Worm (Caenorhabditis elegans) whole organism, L4 larva: ENCODE measurements around the gene hrg-1.

Source experiments
- F10B5.3 ChIP-seq: sonication (generic microtip); optimal IDR thresholded peaks from 2 replicates; lab custom pipeline; 2016; ENCODE audit warnings: mild to moderate bottlenecking, missing genetic modification characterization, missing compliant biosample characterization
- F37D6.2 ChIP-seq: sonication (generic microtip); optimal IDR thresholded peaks from 2 replicates; lab custom pipeline; 2016; ENCODE audit warnings: mild to moderate bottlenecking, missing genetic modification characterization, missing compliant biosample characterization
- R02D3.7 ChIP-seq: fragments of 150-350 bp; sonication (generic microtip); optimal IDR thresholded peaks from 3 replicates; lab custom pipeline; 2014; ENCODE audit warnings: missing biosample characterization, missing genetic modification characterization
- Y105C5A.15 ChIP-seq: fragments of 200-800 bp; sonication (Bioruptor generic); IDR thresholded peaks from 2 replicates; pipeline ENCODE4 v1.3.6; 2022; ENCODE audit warnings: missing genetic modification characterization, missing compliant biosample characterization
- attf-4 ChIP-seq: sonication (generic microtip); optimal IDR thresholded peaks from 3 replicates; lab custom pipeline; 2017; ENCODE audit warnings: missing biosample characterization, missing genetic modification characterization
- ceh-20 ChIP-seq: fragments of 200-800 bp; sonication (Bioruptor generic); IDR thresholded peaks from 2 replicates; pipeline ENCODE4 v1.3.6; 2022; ENCODE audit warnings: missing genetic modification reagents, missing genetic modification characterization, missing compliant biosample characterization
- ceh-28 ChIP-seq: fragments of 150-350 bp; optimal IDR thresholded peaks from 2 replicates; lab custom pipeline; 2014; ENCODE audit warnings: missing biosample characterization, missing genetic modification reagents, missing genetic modification characterization
- ceh-32 ChIP-seq: sonication (generic microtip); optimal IDR thresholded peaks from 2 replicates; lab custom pipeline; 2016; ENCODE audit warnings: mild to moderate bottlenecking, missing genetic modification characterization, missing compliant biosample characterization; ENCODE audit not compliant: poor library complexity
- ceh-44 ChIP-seq: fragments of 200-800 bp; sonication (Bioruptor generic); IDR thresholded peaks from 2 replicates; pipeline ENCODE4 v1.3.6; 2022; ENCODE audit warnings: missing genetic modification reagents, missing genetic modification characterization, missing compliant biosample characterization
- ceh-62 ChIP-seq: sonication (generic microtip); optimal IDR thresholded peaks from 2 replicates; lab custom pipeline; 2017; ENCODE audit warnings: missing biosample characterization, missing genetic modification characterization
- ces-1 ChIP-seq: fragments of 150-350 bp; sonication (generic microtip); optimal IDR thresholded peaks from 4 replicates; lab custom pipeline; 2014; ENCODE audit warnings: missing biosample characterization, missing genetic modification reagents, missing genetic modification characterization
- cey-2 ChIP-seq: sonication (generic microtip); optimal IDR thresholded peaks from 3 replicates; lab custom pipeline; 2017; ENCODE audit warnings: missing genetic modification characterization, mild to moderate bottlenecking, missing compliant biosample characterization, antibody characterized with exemption, borderline replicate concordance; ENCODE audit not compliant: insufficient read depth
- daf-19 ChIP-seq: fragments of 200-800 bp; sonication (Bioruptor generic); conservative IDR thresholded peaks from 2 replicates; pipeline ENCODE4 v1.3.6; 2022; ENCODE audit warnings: missing genetic modification characterization, missing compliant biosample characterization
- daf-8 ChIP-seq: fragments of 200-800 bp; sonication (Bioruptor generic); IDR thresholded peaks from 2 replicates; pipeline ENCODE4 v1.3.6; 2022; ENCODE audit warnings: missing genetic modification characterization, missing compliant biosample characterization
- dmd-6 ChIP-seq: fragments of 200-800 bp; sonication (Bioruptor generic); IDR thresholded peaks from 2 replicates; pipeline ENCODE4 v1.3.6; 2022; ENCODE audit warnings: missing genetic modification reagents, missing genetic modification characterization, missing compliant biosample characterization
- dmd-8 ChIP-seq: fragments of 200-800 bp; sonication (Bioruptor generic); IDR thresholded peaks from 2 replicates; pipeline ENCODE4 v1.3.6; 2022; ENCODE audit warnings: missing genetic modification characterization, missing compliant biosample characterization
- dmd-9 ChIP-seq: fragments of 200-800 bp; sonication (Bioruptor generic); IDR thresholded peaks from 2 replicates; pipeline ENCODE4 v1.3.6; 2022; ENCODE audit warnings: missing genetic modification reagents, missing genetic modification characterization, missing compliant biosample characterization
- dpl-1 ChIP-seq: fragments of 150-350 bp; optimal IDR thresholded peaks from 2 replicates; lab custom pipeline; 2014; ENCODE audit warnings: missing biosample characterization, missing genetic modification reagents, missing genetic modification characterization
- duxl-1 ChIP-seq: sonication (generic microtip); optimal IDR thresholded peaks from 2 replicates; lab custom pipeline; 2016; ENCODE audit warnings: mild to moderate bottlenecking, missing genetic modification characterization, moderate library complexity, missing compliant biosample characterization; ENCODE audit not compliant: poor library complexity
- egl-27 ChIP-seq: sonication (generic microtip); optimal IDR thresholded peaks from 3 replicates; lab custom pipeline; 2017; ENCODE audit warnings: missing biosample characterization, missing genetic modification reagents, missing genetic modification characterization
- hlh-11 ChIP-seq: fragments of 200-800 bp; sonication (Bioruptor generic); optimal IDR thresholded peaks from 2 replicates; lab custom pipeline; 2018; ENCODE audit warnings: mild to moderate bottlenecking, missing genetic modification characterization, missing compliant biosample characterization
- hmg-1.1 ChIP-seq: fragments of 200-800 bp; sonication (Bioruptor generic); IDR thresholded peaks from 2 replicates; pipeline ENCODE4 v1.3.6; 2022; ENCODE audit warnings: missing genetic modification reagents, missing genetic modification characterization, missing compliant biosample characterization
- jun-1 ChIP-seq: fragments of 150-350 bp; optimal IDR thresholded peaks from 2 replicates; lab custom pipeline; 2014; ENCODE audit warnings: missing biosample characterization, missing genetic modification reagents, missing genetic modification characterization
- lin-38 ChIP-seq: fragments of 200-800 bp; sonication (Bioruptor generic); IDR thresholded peaks from 2 replicates; pipeline ENCODE4 v1.3.6; 2022; ENCODE audit warnings: missing genetic modification reagents, missing genetic modification characterization, missing compliant biosample characterization
- lin-39 ChIP-seq: fragments of 150-350 bp; optimal IDR thresholded peaks from 2 replicates; lab custom pipeline; 2014; ENCODE audit warnings: missing biosample characterization, missing genetic modification reagents, missing genetic modification characterization
- lir-3 ChIP-seq: sonication (generic microtip); optimal IDR thresholded peaks from 2 replicates; lab custom pipeline; 2016; ENCODE audit warnings: mild to moderate bottlenecking, missing genetic modification characterization, missing compliant biosample characterization
- lsy-2 ChIP-seq, 2 experiments: fragments of 150-350 bp in 1 of 2; sonication (generic microtip) in 1 of 2; optimal IDR thresholded peaks; 2 replicates each; lab custom pipeline; 2014 to 2017; ENCODE audit warnings: missing biosample characterization in 2 of 2, missing genetic modification characterization in 2 of 2
- madf-5 ChIP-seq, 2 experiments: fragments of 200-800 bp; sonication (Bioruptor generic); IDR thresholded peaks; 2 replicates each; pipeline ENCODE4 v1.3.6; 2022; ENCODE audit warnings: missing compliant biosample characterization in 2 of 2, missing genetic modification characterization in 2 of 2
- madf-9 ChIP-seq: fragments of 200-800 bp; sonication (Bioruptor generic); conservative IDR thresholded peaks from 2 replicates; pipeline ENCODE4 v1.3.6; 2022; ENCODE audit warnings: missing genetic modification reagents, missing genetic modification characterization, missing compliant biosample characterization
- mep-1 ChIP-seq: fragments of 150-350 bp; sonication (generic microtip); optimal IDR thresholded peaks from 3 replicates; lab custom pipeline; 2014; ENCODE audit warnings: missing biosample characterization, missing genetic modification characterization
- mes-2 ChIP-seq: sonication (generic microtip); optimal IDR thresholded peaks from 2 replicates; lab custom pipeline; 2016; ENCODE audit warnings: missing genotype, mild to moderate bottlenecking, missing genetic modification characterization, missing compliant biosample characterization; ENCODE audit not compliant: poor library complexity, severe bottlenecking
- mxl-2 ChIP-seq: fragments of 200-800 bp; sonication (Bioruptor generic); conservative IDR thresholded peaks from 2 replicates; pipeline ENCODE4 v1.3.6; 2022; ENCODE audit warnings: missing genetic modification reagents, missing genetic modification characterization, missing compliant biosample characterization
- nhr-10 ChIP-seq: fragments of 150-350 bp; optimal IDR thresholded peaks from 2 replicates; lab custom pipeline; 2014; ENCODE audit warnings: missing biosample characterization, missing genetic modification characterization
- nhr-28 ChIP-seq: fragments of 150-350 bp; optimal IDR thresholded peaks from 2 replicates; lab custom pipeline; 2014; ENCODE audit warnings: missing biosample characterization, missing genetic modification characterization
- nhr-77 ChIP-seq: fragments of 150-350 bp; optimal IDR thresholded peaks from 2 replicates; lab custom pipeline; 2014; ENCODE audit warnings: missing biosample characterization, missing genetic modification characterization
- saeg-2 ChIP-seq: fragments of 200-800 bp; sonication (Bioruptor generic); IDR thresholded peaks from 2 replicates; pipeline ENCODE4 v1.3.6; 2022; ENCODE audit warnings: missing genetic modification reagents, missing genetic modification characterization, missing compliant biosample characterization
- snpc-1.2 ChIP-seq: fragments of 200-800 bp; sonication (Bioruptor generic); IDR thresholded peaks from 2 replicates; pipeline ENCODE4 v1.3.6; 2022; ENCODE audit warnings: missing genetic modification reagents, missing genetic modification characterization, missing compliant biosample characterization
- tra-1 ChIP-seq: fragments of 200-800 bp; sonication (Bioruptor generic); IDR thresholded peaks from 2 replicates; pipeline ENCODE4 v1.3.6; 2022; ENCODE audit warnings: missing genetic modification reagents, missing genetic modification characterization, missing compliant biosample characterization
- unc-62 ChIP-seq, 3 experiments: fragments of 150-350 bp in 1 of 3; sonication (generic microtip); optimal IDR thresholded peaks in 2 of 3; peaks in 1 of 3; 1 replicate in 1 of 3; 2 replicates in 2 of 3; lab custom pipeline; 2014 to 2017; ENCODE audit warnings: missing biosample characterization in 3 of 3, missing genetic modification characterization in 3 of 3, missing genetic modification reagents in 3 of 3, missing genotype in 1 of 3
- zag-1 ChIP-seq: fragments of 150-350 bp; optimal IDR thresholded peaks from 2 replicates; lab custom pipeline; 2014; ENCODE audit warnings: missing biosample characterization, missing genetic modification characterization
- zfp-3 ChIP-seq: fragments of 200-800 bp; sonication (Bioruptor generic); conservative IDR thresholded peaks from 2 replicates; pipeline ENCODE4 v1.3.6; 2022; ENCODE audit warnings: missing genetic modification reagents, missing genetic modification characterization, missing compliant biosample characterization
- ztf-7 ChIP-seq: fragments of 150-350 bp; optimal IDR thresholded peaks from 2 replicates; lab custom pipeline; 2014; ENCODE audit warnings: missing biosample characterization, missing genetic modification characterization

Gene hrg-1

ce11 chrX:4006966-4007365 is 9.1 kb downstream of the hrg-1 start:
- TF ChIP-seq R02D3.7 (tag; lab: Kevin White, UChicago) = no peak
- TF ChIP-seq unc-62 (GFP tag; optimal IDR thresholded peaks at IDR 0.05 in 1 of 2; lab: Kevin White, UChicago) = peak in 1 of 2 experiments; percentile 95
- no peak for TF ChIP-seq unc-62 (tag; optimal IDR thresholded peaks at IDR 0.05; lab: Kevin White, UChicago)

ce11 chrX:4005014-4005413 is 11.0 kb downstream of the hrg-1 start, which contains the start of gene R02E12.4:
Gene R02E12.4, plus strand, starts transcription at chrX:4005314.
- TF ChIP-seq Y105C5A.15 (GFP tag; lab: Robert Waterston, UW) (no peak), ceh-44 (no peak), saeg-2 (GFP tag; lab: Robert Waterston, UW) (no peak), F37D6.2 (no peak), unc-62 (GFP tag; optimal IDR thresholded peaks at IDR 0.05 in 1 of 2; lab: Kevin White, UChicago) (no peak), unc-62 (tag; optimal IDR thresholded peaks at IDR 0.05; lab: Kevin White, UChicago) (no peak), duxl-1 (no peak), ceh-32 (tag; lab: Kevin White, UChicago) (no peak), dmd-9 (GFP tag; lab: Robert Waterston, UW) (no peak), lin-39 (tag; lab: Kevin White, UChicago) (no peak), jun-1 (tag; lab: Kevin White, UChicago) (no peak), nhr-77 (tag; lab: Kevin White, UChicago) (no peak)
- TF ChIP-seq, all 104 proteins: peak for 0

ce11 chrX:4003220-4003619 is 12.8 kb downstream of the hrg-1 start, which contains the start of gene R02E12.12:
Gene R02E12.12, plus strand, starts transcription at chrX:4003520.
- TF ChIP-seq zfp-3 (GFP tag; lab: Robert Waterston, UW) = no peak
- no peak for TF ChIP-seq cey-2
- TF ChIP-seq lin-38 = no peak
- TF ChIP-seq nhr-77 (tag; lab: Kevin White, UChicago) = no peak
- TF ChIP-seq ces-1 (GFP tag; lab: Kevin White, UChicago) = no peak
- TF ChIP-seq mxl-2 (GFP tag; lab: Robert Waterston, UW) = no peak
- TF ChIP-seq mes-2 (tag; lab: Kevin White, UChicago) = no peak
- TF ChIP-seq, all 104 proteins: peak for 0

- peak in 1 of 2 experiments; percentile 0 for TF ChIP-seq unc-62 (GFP tag; optimal IDR thresholded peaks at IDR 0.05 in 1 of 2; lab: Kevin White, UChicago)
- TF ChIP-seq unc-62 (tag; optimal IDR thresholded peaks at IDR 0.05; lab: Kevin White, UChicago) = no peak
- TF ChIP-seq cey-2 = no peak
- TF ChIP-seq nhr-28 (tag; lab: Kevin White, UChicago) = no peak
- TF ChIP-seq dpl-1 (GFP tag; lab: Kevin White, UChicago) = no peak
These were observed 19.0 kb downstream of the hrg-1 start, which contains the start of gene R02E12.5 for ce11 chrX:3997040-3997439. Gene R02E12.5, plus strand, starts transcription at chrX:3997340.

ce11 chrX:3994418-3994817 is 21.6 kb downstream of the hrg-1 start:
- peak; percentile 25 for TF ChIP-seq mep-1
- peak; percentile 29; the same call in 1 of the 2 replicates for TF ChIP-seq dmd-6
- TF ChIP-seq F10B5.3 (tag; lab: Kevin White, UChicago) = no peak
- TF ChIP-seq dmd-8 (GFP tag; lab: Robert Waterston, UW) = 0 out of 2 replicates have a peak, but pooled peaks have one; percentile 36
- TF ChIP-seq lir-3 (tag; lab: Kevin White, UChicago) = no peak
- no peak for TF ChIP-seq daf-19 (GFP tag; lab: Robert Waterston, UW)
- TF ChIP-seq attf-4 (tag; lab: Kevin White, UChicago) = no peak
- TF ChIP-seq madf-9 = peak; percentile 41; the same call in 1 of the 2 replicates
- peak; percentile 63 for TF ChIP-seq hmg-1.1
- TF ChIP-seq ztf-7 (tag; lab: Kevin White, UChicago) = peak; percentile 4
- TF ChIP-seq snpc-1.2 = no peak
- 0 out of 4 replicates have a peak, but pooled peaks have one; percentile 33 to 50 for TF ChIP-seq madf-5 (GFP tag; IDR thresholded peaks at IDR 0.05; lab: Robert Waterston, UW)
- no peak for TF ChIP-seq ceh-28 (tag; lab: Kevin White, UChicago)
- no peak for TF ChIP-seq cey-2
- 0 out of 2 replicates have a peak, but pooled peaks have one; percentile 61 for TF ChIP-seq Y105C5A.15 (GFP tag; lab: Robert Waterston, UW)
- no peak for TF ChIP-seq ceh-62 (tag; lab: Kevin White, UChicago)
- no peak for TF ChIP-seq zag-1
- 0 out of 2 replicates have a peak, but pooled peaks have one; percentile 20 for TF ChIP-seq tra-1 (GFP tag; lab: Robert Waterston, UW)
- no peak for TF ChIP-seq nhr-10
- no peak for TF ChIP-seq lsy-2 (tag; optimal IDR thresholded peaks at IDR 0.05; lab: Kevin White, UChicago)
- no peak for TF ChIP-seq hlh-11 (tag; lab: Kevin White, UChicago)
- no peak for TF ChIP-seq daf-8 (GFP tag; lab: Robert Waterston, UW)
- TF ChIP-seq ceh-20 = no peak
- no peak for TF ChIP-seq egl-27 (tag; lab: Kevin White, UChicago)
